Worm (Caenorhabditis elegans) whole organism, young adult: ENCODE results near the gene str-233.

ENCODE experiments used
- B0035.1 ChIP-seq: sonication (generic microtip); optimal IDR thresholded peaks from 2 replicates; lab custom pipeline; 2016; ENCODE audit warnings: missing genetic modification characterization, mild to moderate bottlenecking, missing compliant biosample characterization, missing genotype, missing genetic modification reagents
- B0336.3 ChIP-seq: fragments of 200-800 bp; sonication (Bioruptor generic); IDR thresholded peaks from 2 replicates; pipeline ENCODE4 v1.3.6; 2022; ENCODE audit warnings: missing genetic modification characterization, missing compliant biosample characterization
- C17E4.6 ChIP-seq: fragments of 200-800 bp; sonication (Bioruptor generic); IDR thresholded peaks from 2 replicates; pipeline ENCODE4 v1.3.6; 2022; ENCODE audit warnings: missing genetic modification reagents, missing genetic modification characterization, missing compliant biosample characterization
- F23B12.7 ChIP-seq: sonication (generic microtip); optimal IDR thresholded peaks from 2 replicates; lab custom pipeline; 2017; ENCODE audit warnings: missing genetic modification characterization, mild to moderate bottlenecking, missing compliant biosample characterization, antibody characterized with exemption, moderate library complexity; ENCODE audit not compliant: insufficient read depth
- F33H1.4 ChIP-seq: fragments of 200-800 bp; sonication (Bioruptor generic); IDR thresholded peaks from 2 replicates; pipeline ENCODE4 v1.3.6; 2022; ENCODE audit warnings: missing genetic modification reagents, missing genetic modification characterization, missing compliant biosample characterization
- F49E8.2 ChIP-seq: sonication (generic microtip); optimal IDR thresholded peaks from 3 replicates; lab custom pipeline; 2017; ENCODE audit warnings: missing genetic modification characterization, mild to moderate bottlenecking, missing compliant biosample characterization, antibody characterized with exemption, moderate library complexity; ENCODE audit not compliant: insufficient read depth
- ZK185.1 ChIP-seq: sonication (generic microtip); optimal IDR thresholded peaks from 2 replicates; lab custom pipeline; 2016; ENCODE audit warnings: mild to moderate bottlenecking, missing genetic modification characterization, missing compliant biosample characterization; ENCODE audit not compliant: poor library complexity, severe bottlenecking
- akir-1 ChIP-seq: fragments of 200-800 bp; sonication (Bioruptor generic); optimal IDR thresholded peaks from 2 replicates; lab custom pipeline; 2018; ENCODE audit warnings: mild to moderate bottlenecking, missing genetic modification characterization, moderate library complexity, missing compliant biosample characterization
- ama-1 ChIP-seq, 3 experiments: fragments of 150-350 bp in 1 of 3; sonication (generic microtip) in 2 of 3; optimal IDR thresholded peaks; 2 replicates each; lab custom pipeline; 2014 to 2018; ENCODE audit warnings: missing biosample characterization in 2 of 3, missing genetic modification characterization in 2 of 3, missing genetic modification reagents in 2 of 3
- aptf-2 ChIP-seq: fragments of 200-800 bp; sonication (Bioruptor generic); conservative IDR thresholded peaks from 2 replicates; pipeline ENCODE4 v1.3.6; 2022; ENCODE audit warnings: missing genetic modification reagents, missing genetic modification characterization, missing compliant biosample characterization
- atf-7 ChIP-seq: sonication (generic microtip); optimal IDR thresholded peaks from 2 replicates; lab custom pipeline; 2017; ENCODE audit warnings: mild to moderate bottlenecking, missing genetic modification characterization, missing compliant biosample characterization
- bed-2 ChIP-seq: fragments of 200-800 bp; sonication (Bioruptor generic); IDR thresholded peaks from 2 replicates; pipeline ENCODE4 v1.3.6; 2022; ENCODE audit warnings: missing genetic modification reagents, missing genetic modification characterization, missing compliant biosample characterization
- cebp-1 ChIP-seq, 2 experiments: fragments of 200-800 bp in 1 of 2; sonication (Bioruptor generic) in 1 of 2; sonication (generic microtip) in 1 of 2; IDR thresholded peaks in 1 of 2; optimal IDR thresholded peaks in 1 of 2; 2 replicates each; pipeline versions ENCODE4 v1.3.6 to Lab custom; 2017 to 2022; ENCODE audit warnings: missing compliant biosample characterization in 2 of 2, missing genetic modification characterization in 2 of 2, mild to moderate bottlenecking in 1 of 2, missing genetic modification reagents in 1 of 2, moderate library complexity in 1 of 2
- ceh-100 ChIP-seq: fragments of 200-800 bp; sonication (Bioruptor generic); IDR thresholded peaks from 2 replicates; pipeline ENCODE4 v1.3.6; 2022; ENCODE audit warnings: missing genetic modification reagents, missing genetic modification characterization, missing compliant biosample characterization
- ceh-27 ChIP-seq: fragments of 200-800 bp; sonication (Bioruptor generic); optimal IDR thresholded peaks from 2 replicates; lab custom pipeline; 2018; ENCODE audit warnings: mild to moderate bottlenecking, missing genetic modification characterization, moderate library complexity, missing compliant biosample characterization
- ceh-79 ChIP-seq: sonication (generic microtip); optimal IDR thresholded peaks from 2 replicates; lab custom pipeline; 2017; ENCODE audit warnings: mild to moderate bottlenecking, missing genetic modification characterization, missing compliant biosample characterization
- chd-7 ChIP-seq: sonication (generic microtip); optimal IDR thresholded peaks from 2 replicates; lab custom pipeline; 2016; ENCODE audit warnings: mild to moderate bottlenecking, missing genetic modification characterization, moderate library complexity, missing compliant biosample characterization
- die-1 ChIP-seq: sonication (generic microtip); optimal IDR thresholded peaks from 2 replicates; lab custom pipeline; 2016; ENCODE audit warnings: missing genotype, mild to moderate bottlenecking, missing genetic modification characterization, missing compliant biosample characterization
- dox-1 ChIP-seq: fragments of 200-800 bp; sonication (Bioruptor generic); IDR thresholded peaks from 2 replicates; pipeline ENCODE4 v1.3.6; 2022; ENCODE audit warnings: missing genetic modification reagents, missing genetic modification characterization, missing compliant biosample characterization
- dpl-1 ChIP-seq: fragments of 150-350 bp; optimal IDR thresholded peaks from 2 replicates; lab custom pipeline; 2014; ENCODE audit warnings: missing biosample characterization, missing genetic modification reagents, missing genetic modification characterization
- efl-1 ChIP-seq: fragments of 150-350 bp; optimal IDR thresholded peaks from 2 replicates; lab custom pipeline; 2014; ENCODE audit warnings: missing biosample characterization, missing genetic modification reagents, missing genetic modification characterization
- egrh-3 ChIP-seq: fragments of 200-800 bp; sonication (Bioruptor generic); IDR thresholded peaks from 2 replicates; pipeline ENCODE4 v1.3.6; 2022; ENCODE audit warnings: missing genetic modification reagents, missing genetic modification characterization, missing compliant biosample characterization
- fkh-3 ChIP-seq: sonication (generic microtip); optimal IDR thresholded peaks from 2 replicates; lab custom pipeline; 2016; ENCODE audit warnings: mild to moderate bottlenecking, missing genetic modification characterization, missing compliant biosample characterization
- him-1 ChIP-seq: sonication (generic microtip); optimal IDR thresholded peaks from 2 replicates; lab custom pipeline; 2016; ENCODE audit warnings: missing genotype, missing genetic modification reagents, missing genetic modification characterization, missing compliant biosample characterization
- hsf-1 ChIP-seq: fragments of 200-800 bp; sonication (Bioruptor generic); IDR thresholded peaks from 2 replicates; pipeline ENCODE4 v1.3.6; 2022; ENCODE audit warnings: missing genetic modification reagents, missing genetic modification characterization, missing compliant biosample characterization
- lag-1 ChIP-seq: fragments of 200-800 bp; sonication (Bioruptor generic); IDR thresholded peaks from 2 replicates; pipeline ENCODE4 v1.3.6; 2022; ENCODE audit warnings: missing genetic modification reagents, missing genetic modification characterization, missing compliant biosample characterization
- lin-26 ChIP-seq: fragments of 200-800 bp; sonication (Bioruptor generic); IDR thresholded peaks from 2 replicates; pipeline ENCODE4 v1.3.6; 2022; ENCODE audit warnings: missing genetic modification reagents, missing genetic modification characterization, missing compliant biosample characterization
- lin-54 ChIP-seq: fragments of 200-800 bp; sonication (Bioruptor generic); optimal IDR thresholded peaks from 2 replicates; lab custom pipeline; 2018; ENCODE audit warnings: mild to moderate bottlenecking, missing genetic modification characterization, missing compliant biosample characterization
- lsl-1 ChIP-seq: fragments of 200-800 bp; sonication (Bioruptor generic); optimal IDR thresholded peaks from 2 replicates; lab custom pipeline; 2018; ENCODE audit warnings: mild to moderate bottlenecking, missing genetic modification characterization, moderate library complexity, missing compliant biosample characterization
- mcd-1 ChIP-seq: fragments of 200-800 bp; sonication (Bioruptor generic); IDR thresholded peaks from 2 replicates; pipeline ENCODE4 v1.3.6; 2022; ENCODE audit warnings: missing genetic modification reagents, missing genetic modification characterization, missing compliant biosample characterization
- nfya-2 ChIP-seq: fragments of 200-800 bp; sonication (Bioruptor generic); IDR thresholded peaks from 2 replicates; pipeline ENCODE4 v1.3.6; 2022; ENCODE audit warnings: missing genetic modification reagents, missing genetic modification characterization, missing compliant biosample characterization
- nfyb-1 ChIP-seq: fragments of 200-800 bp; sonication (Bioruptor generic); IDR thresholded peaks from 2 replicates; pipeline ENCODE4 v1.3.6; 2022; ENCODE audit warnings: missing genetic modification reagents, missing genetic modification characterization, missing compliant biosample characterization
- nhr-27 ChIP-seq: fragments of 200-800 bp; sonication (Bioruptor generic); optimal IDR thresholded peaks from 2 replicates; lab custom pipeline; 2018; ENCODE audit warnings: mild to moderate bottlenecking, missing genetic modification characterization, moderate library complexity, missing compliant biosample characterization
- pha-4 ChIP-seq: fragments of 150-350 bp; sonication (generic microtip); optimal IDR thresholded peaks from 2 replicates; lab custom pipeline; 2014; ENCODE audit warnings: missing biosample characterization, missing genetic modification reagents, missing genetic modification characterization
- repo-1 ChIP-seq: sonication (generic microtip); optimal IDR thresholded peaks from 2 replicates; lab custom pipeline; 2017; ENCODE audit warnings: mild to moderate bottlenecking, missing genetic modification characterization, missing compliant biosample characterization
- snpc-1.3 ChIP-seq: sonication (generic microtip); optimal IDR thresholded peaks from 2 replicates; lab custom pipeline; 2017; ENCODE audit warnings: missing genetic modification characterization, mild to moderate bottlenecking, missing compliant biosample characterization, antibody characterized with exemption, moderate library complexity, missing genotype, missing genetic modification reagents; ENCODE audit not compliant: insufficient read depth
- snpc-3.4 ChIP-seq: sonication (generic microtip); optimal IDR thresholded peaks from 2 replicates; lab custom pipeline; 2017; ENCODE audit warnings: missing genetic modification characterization, mild to moderate bottlenecking, missing compliant biosample characterization, antibody characterized with exemption, moderate library complexity, missing genotype, missing genetic modification reagents
- tlf-1 ChIP-seq: fragments of 200-800 bp; sonication (Bioruptor generic); optimal IDR thresholded peaks from 2 replicates; lab custom pipeline; 2018; ENCODE audit warnings: mild to moderate bottlenecking, missing genetic modification characterization, missing compliant biosample characterization
- xnd-1 ChIP-seq: sonication (generic microtip); optimal IDR thresholded peaks from 2 replicates; lab custom pipeline; 2016; ENCODE audit warnings: missing genotype, missing genetic modification reagents, missing genetic modification characterization, missing compliant biosample characterization
- zfh-2 ChIP-seq: fragments of 200-800 bp; sonication (Bioruptor generic); conservative IDR thresholded peaks from 2 replicates; pipeline ENCODE4 v1.3.6; 2022; ENCODE audit warnings: missing genetic modification reagents, missing genetic modification characterization, missing compliant biosample characterization
- zim-3 ChIP-seq: sonication (generic microtip); optimal IDR thresholded peaks from 2 replicates; lab custom pipeline; 2017; ENCODE audit warnings: mild to moderate bottlenecking, missing genetic modification characterization, moderate library complexity, missing compliant biosample characterization
- ztf-18 ChIP-seq: sonication (generic microtip); optimal IDR thresholded peaks from 2 replicates; lab custom pipeline; 2016; ENCODE audit warnings: missing genotype, mild to moderate bottlenecking, missing genetic modification characterization, missing compliant biosample characterization
- ztf-22 ChIP-seq: fragments of 200-800 bp; sonication (Bioruptor generic); optimal IDR thresholded peaks from 2 replicates; lab custom pipeline; 2018; ENCODE audit warnings: mild to moderate bottlenecking, missing genetic modification characterization, moderate library complexity, missing compliant biosample characterization
- ztf-6 ChIP-seq: fragments of 200-800 bp; sonication (Bioruptor generic); IDR thresholded peaks from 2 replicates; pipeline ENCODE4 v1.3.6; 2022; ENCODE audit warnings: missing genetic modification reagents, missing genetic modification characterization, missing compliant biosample characterization

Gene str-233

DNA sequence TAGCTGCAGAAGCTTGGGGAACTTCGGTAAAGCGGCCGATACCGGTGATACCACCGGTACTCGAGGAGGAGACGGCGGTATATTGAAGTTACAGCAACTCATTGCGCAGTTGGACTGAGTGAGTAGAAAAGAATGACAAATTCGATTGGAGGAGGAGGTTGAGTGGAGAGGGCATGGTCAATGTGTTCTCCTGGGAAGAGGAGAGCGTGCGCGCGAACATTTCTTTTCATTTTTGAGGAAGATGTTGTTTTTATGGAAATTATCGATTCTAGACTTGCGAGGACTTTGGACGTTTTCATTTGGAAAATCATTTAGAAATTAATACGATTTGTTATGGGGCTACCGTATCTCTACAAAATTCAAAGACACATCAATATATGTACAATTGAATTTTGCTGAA is 19.8 kb upstream of the str-233 start:
- TF ChIP-seq chd-7 (tag; lab: Kevin White, UChicago) (no peak), aptf-2 (GFP tag; lab: Robert Waterston, UW) (peak; percentile 92), ceh-100 (GFP tag; lab: Robert Waterston, UW) (no peak), F23B12.7 (tag; lab: Kevin White, UChicago) (no peak), ZK185.1 (tag; lab: Kevin White, UChicago) (no peak)

DNA sequence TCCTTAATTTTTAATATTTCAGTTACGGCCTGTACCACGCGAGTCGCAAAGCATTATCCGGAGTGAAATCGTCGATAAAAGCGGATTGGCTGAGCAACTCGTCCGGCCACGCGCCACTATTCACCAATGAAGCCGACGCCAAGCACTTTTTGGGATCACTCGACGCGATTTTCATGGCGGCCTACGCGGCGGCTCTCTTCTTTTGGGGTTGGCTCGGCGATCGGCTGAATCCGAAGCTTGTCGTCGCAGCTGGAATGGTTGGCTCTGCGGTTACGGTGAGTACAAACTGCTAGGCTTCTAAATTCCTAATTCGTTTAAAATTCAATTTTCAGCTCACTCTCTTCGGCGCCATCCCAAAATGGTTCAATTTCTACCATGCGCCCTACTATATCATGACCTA is 15.5 kb upstream of the str-233 start:
- TF ChIP-seq zfh-2 (GFP tag; lab: Robert Waterston, UW) (peak; percentile 51), bed-2 (GFP tag; lab: Robert Waterston, UW) (no peak), ceh-27 (no peak), hsf-1 (GFP tag; lab: Robert Waterston, UW) (no peak), lin-26 (GFP tag; lab: Robert Waterston, UW) (no peak), B0035.1 (tag; lab: Kevin White, UChicago) (no peak), egrh-3 (GFP tag; lab: Robert Waterston, UW) (no peak)

DNA sequence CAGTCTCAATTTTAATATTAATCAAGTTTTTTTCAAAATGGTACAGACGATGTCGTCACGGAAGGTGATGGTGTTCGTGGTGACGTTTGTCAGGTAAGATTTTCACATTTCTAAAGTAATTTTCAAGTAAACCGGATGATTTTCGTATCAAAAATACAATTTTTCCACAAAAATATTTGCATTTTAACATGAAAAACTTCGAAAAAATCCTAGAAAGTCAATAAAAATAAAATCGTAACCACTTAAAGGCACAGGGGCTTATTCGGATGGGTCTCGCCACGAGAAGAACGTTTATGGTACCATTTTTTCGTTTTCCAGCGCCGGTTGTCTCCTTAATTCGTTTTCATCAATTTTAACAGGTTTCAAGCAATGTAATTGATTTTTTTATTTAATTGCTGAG is 14.8 kb upstream of the str-233 start, which contains the start of gene T10C6.6:
TSS of gene T10C6.6 (plus strand) at position 27 of the 400 bp plus-strand sequence.
- TF ChIP-seq ceh-79 (tag; lab: Kevin White, UChicago) (peak; percentile 38), ama-1 (optimal IDR thresholded peaks at IDR 0.05; lab: Kevin White, UChicago) (no peak), ama-1 (GFP tag; optimal IDR thresholded peaks at IDR 0.05; lab: Kevin White, UChicago) (no peak), ztf-6 (GFP tag; lab: Robert Waterston, UW) (no peak), lin-54 (GFP tag; lab: Kevin White, UChicago) (no peak), B0035.1 (tag; lab: Kevin White, UChicago) (no peak), repo-1 (tag; lab: Kevin White, UChicago) (no peak), efl-1 (GFP tag; lab: Kevin White, UChicago) (no peak), C17E4.6 (GFP tag; lab: Robert Waterston, UW) (no peak), tlf-1 (GFP tag; lab: Kevin White, UChicago) (no peak), snpc-3.4 (tag; lab: Kevin White, UChicago) (no peak), nfyb-1 (GFP tag; lab: Robert Waterston, UW) (no peak), fkh-3 (no peak), F33H1.4 (GFP tag; lab: Robert Waterston, UW) (peak; percentile 84), pha-4 (tag; lab: Kevin White, UChicago) (no peak), atf-7 (tag; lab: Kevin White, UChicago) (no peak), akir-1 (GFP tag; lab: Kevin White, UChicago) (no peak), dox-1 (GFP tag; lab: Robert Waterston, UW) (no peak), mcd-1 (GFP tag; lab: Robert Waterston, UW) (no peak), snpc-1.3 (no peak), ztf-22 (GFP tag; lab: Kevin White, UChicago) (no peak), him-1 (peak; percentile 12), lsl-1 (peak; percentile 88), B0336.3 (GFP tag; lab: Robert Waterston, UW) (peak; percentile 24; the same call in 1 of the 2 replicates), F49E8.2 (tag; lab: Kevin White, UChicago) (peak; percentile 1), cebp-1 (GFP tag; IDR thresholded peaks at IDR 0.05; lab: Robert Waterston, UW) (no peak), cebp-1 (tag; optimal IDR thresholded peaks at IDR 0.05; lab: Kevin White, UChicago) (no peak), die-1 (tag; lab: Kevin White, UChicago) (no peak), nhr-27 (tag; lab: Kevin White, UChicago) (no peak), ztf-18 (no peak), lag-1 (GFP tag; lab: Robert Waterston, UW) (no peak), hsf-1 (GFP tag; lab: Robert Waterston, UW) (no peak), xnd-1 (tag; lab: Kevin White, UChicago) (peak; percentile 79), dpl-1 (GFP tag; lab: Kevin White, UChicago) (no peak), zim-3 (tag; lab: Kevin White, UChicago) (no peak), nfya-2 (GFP tag; lab: Robert Waterston, UW) (no peak)
